Worm (Caenorhabditis elegans) whole organism, late embryonic: ENCODE results near the gene W08F4.7.
A peak's percentile ranks its signal among the peaks of the same experiment; 100 is the strongest.
"Not testable (repeated sequence)": the region's sequence is repeated elsewhere in the genome, so short reads cannot be mapped to it uniquely, and the experiment has no call there.

Experiments used
- C38D4.7 ChIP-seq: fragments of 200-800 bp; sonication (Bioruptor generic); optimal IDR thresholded peaks from 2 replicates; lab custom pipeline; 2018; ENCODE audit warnings: mild to moderate bottlenecking, missing genetic modification characterization, moderate library complexity, missing compliant biosample characterization
- Y22D7AL.16 ChIP-seq: sonication (generic microtip); optimal IDR thresholded peaks from 2 replicates; lab custom pipeline; 2016; ENCODE audit warnings: missing genetic modification characterization, missing compliant biosample characterization
- ceh-18 ChIP-seq: sonication (generic microtip); optimal IDR thresholded peaks from 2 replicates; lab custom pipeline; 2016; ENCODE audit warnings: missing genetic modification characterization, missing compliant biosample characterization
- ceh-31 ChIP-seq: sonication (generic microtip); optimal IDR thresholded peaks from 2 replicates; lab custom pipeline; 2016; ENCODE audit warnings: missing genetic modification characterization, missing compliant biosample characterization
- ceh-45 ChIP-seq: fragments of 200-800 bp; sonication (Bioruptor generic); IDR thresholded peaks from 2 replicates; pipeline ENCODE4 v1.3.6; 2022; ENCODE audit warnings: missing genetic modification reagents, missing genetic modification characterization, missing compliant biosample characterization
- ceh-6 ChIP-seq: fragments of 200-800 bp; sonication (Bioruptor generic); optimal IDR thresholded peaks from 2 replicates; lab custom pipeline; 2018; ENCODE audit warnings: mild to moderate bottlenecking, missing genetic modification characterization, missing compliant biosample characterization
- che-1 ChIP-seq: sonication (generic microtip); optimal IDR thresholded peaks from 2 replicates; lab custom pipeline; 2016; ENCODE audit warnings: mild to moderate bottlenecking, missing genetic modification characterization, missing compliant biosample characterization
- elt-4 ChIP-seq: sonication (generic microtip); optimal IDR thresholded peaks from 2 replicates; lab custom pipeline; 2016; ENCODE audit warnings: missing genetic modification characterization, missing compliant biosample characterization
- fkh-10 ChIP-seq: fragments of 150-350 bp; optimal IDR thresholded peaks from 2 replicates; lab custom pipeline; 2014; ENCODE audit warnings: missing biosample characterization, missing genetic modification reagents, missing genetic modification characterization
- hlh-13 ChIP-seq: fragments of 200-800 bp; sonication (Bioruptor generic); optimal IDR thresholded peaks from 2 replicates; lab custom pipeline; 2018; ENCODE audit warnings: mild to moderate bottlenecking, missing genetic modification characterization, missing compliant biosample characterization
- hlh-15 ChIP-seq: sonication (generic microtip); optimal IDR thresholded peaks from 2 replicates; lab custom pipeline; 2016; ENCODE audit warnings: missing genetic modification characterization, missing compliant biosample characterization
- hlh-6 ChIP-seq: sonication (generic microtip); optimal IDR thresholded peaks from 2 replicates; lab custom pipeline; 2016; ENCODE audit warnings: missing genotype, missing genetic modification characterization, missing compliant biosample characterization
- pag-3 ChIP-seq: sonication (generic microtip); optimal IDR thresholded peaks from 2 replicates; lab custom pipeline; 2016; ENCODE audit warnings: missing compliant biosample characterization, missing genetic modification characterization, borderline replicate concordance
- pax-1 ChIP-seq: fragments of 150-350 bp; optimal IDR thresholded peaks from 2 replicates; lab custom pipeline; 2014; ENCODE audit warnings: missing biosample characterization, missing genetic modification characterization
- pha-4 ChIP-seq: fragments of 150-350 bp; optimal IDR thresholded peaks from 2 replicates; lab custom pipeline; 2018; ENCODE audit warnings: missing biosample characterization, missing genetic modification reagents, missing genetic modification characterization
- pqm-1 ChIP-seq: sonication (generic microtip); optimal IDR thresholded peaks from 2 replicates; lab custom pipeline; 2016; ENCODE audit warnings: missing genetic modification characterization, missing compliant biosample characterization
- rnt-1 ChIP-seq: sonication (generic microtip); optimal IDR thresholded peaks from 2 replicates; lab custom pipeline; 2016; ENCODE audit warnings: missing genetic modification characterization, missing compliant biosample characterization
- sdc-2 ChIP-seq: sonication (generic microtip); optimal IDR thresholded peaks from 2 replicates; lab custom pipeline; 2016; ENCODE audit warnings: missing genotype, missing genetic modification characterization, missing compliant biosample characterization
- sox-4 ChIP-seq: sonication (generic microtip); optimal IDR thresholded peaks from 2 replicates; lab custom pipeline; 2017; ENCODE audit warnings: mild to moderate bottlenecking, missing genetic modification characterization, inconsistent platforms, missing compliant biosample characterization
- syd-9 ChIP-seq: sonication (generic microtip); optimal IDR thresholded peaks from 2 replicates; lab custom pipeline; 2016; ENCODE audit warnings: mild to moderate bottlenecking, missing genetic modification characterization, moderate library complexity, missing compliant biosample characterization
- tbx-2 ChIP-seq: sonication (generic microtip); optimal IDR thresholded peaks from 2 replicates; lab custom pipeline; 2016; ENCODE audit warnings: missing genetic modification characterization, missing compliant biosample characterization
- ttx-3 ChIP-seq: sonication (generic microtip); optimal IDR thresholded peaks from 2 replicates; lab custom pipeline; 2016; ENCODE audit warnings: missing genetic modification reagents, missing genetic modification characterization, missing compliant biosample characterization
- unc-3 ChIP-seq, 2 experiments: fragments of 200-800 bp in 1 of 2; sonication (Bioruptor generic) in 1 of 2; sonication (generic microtip) in 1 of 2; conservative IDR thresholded peaks in 1 of 2; optimal IDR thresholded peaks in 1 of 2; 2 replicates each; pipeline versions ENCODE4 v1.3.6 to Lab custom; 2016 to 2022; ENCODE audit warnings: missing compliant biosample characterization in 2 of 2, missing genetic modification characterization in 2 of 2, missing genetic modification reagents in 1 of 2

The W08F4.7 gene

ce11 chrII:542416-542815 is 35.1 kb downstream of the W08F4.7 start:
- TF ChIP-seq Y22D7AL.16 (tag; lab: Kevin White, UChicago), result no peak
- TF ChIP-seq pqm-1 (tag; lab: Kevin White, UChicago), result no peak
- TF ChIP-seq fkh-10 (GFP tag; lab: Kevin White, UChicago), result no peak
- TF ChIP-seq C38D4.7, result no peak
- no peak for TF ChIP-seq syd-9 (tag; lab: Kevin White, UChicago)
- TF ChIP-seq pax-1 (tag; lab: Kevin White, UChicago), result no peak
- TF ChIP-seq unc-3 (GFP tag; conservative IDR thresholded peaks at IDR 0.05; lab: Robert Waterston, UW), result no peak
- TF ChIP-seq unc-3 (tag; optimal IDR thresholded peaks at IDR 0.05; lab: Kevin White, UChicago), result no peak
- TF ChIP-seq ceh-31 (tag; lab: Kevin White, UChicago), result no peak
- no peak for TF ChIP-seq elt-4 (tag; lab: Kevin White, UChicago)
- no peak for TF ChIP-seq ceh-45 (GFP tag; lab: Robert Waterston, UW)
- TF ChIP-seq ceh-6, result no peak
- TF ChIP-seq tbx-2 (tag; lab: Kevin White, UChicago), result no peak
- no peak for TF ChIP-seq ceh-18 (tag; lab: Kevin White, UChicago)
- TF ChIP-seq pag-3 (tag; lab: Kevin White, UChicago), result no peak
- TF ChIP-seq ttx-3, result no peak
- no peak for TF ChIP-seq hlh-13 (GFP tag; lab: Kevin White, UChicago)
- TF ChIP-seq pha-4 (tag; lab: Kevin White, UChicago), result no peak
- no peak for TF ChIP-seq sdc-2 (tag; lab: Kevin White, UChicago)

ce11 chrII:536775-537174 is 40.8 kb downstream of the W08F4.7 start, which contains the start of gene T27A1.2:
Gene T27A1.2, minus strand, starts transcription at chrII:536875.
- TF ChIP-seq ceh-6, result no peak
- no peak for TF ChIP-seq C38D4.7
- TF ChIP-seq tbx-2 (tag; lab: Kevin White, UChicago), result no peak
- no peak for TF ChIP-seq hlh-15 (tag; lab: Kevin White, UChicago)
- TF ChIP-seq sox-4, result no peak
- TF ChIP-seq rnt-1 (tag; lab: Kevin White, UChicago), result no peak

- TF ChIP-seq che-1 (tag; lab: Kevin White, UChicago); ceh-6; pqm-1 (tag; lab: Kevin White, UChicago): not testable (repeated sequence)
Measured at ce11 chrII:535226-535625, 42.3 kb downstream of the W08F4.7 start, which contains the start of gene T27A1.3. Gene T27A1.3, plus strand, starts transcription at chrII:535526.

- peak; percentile 32 for TF ChIP-seq ceh-18 (tag; lab: Kevin White, UChicago)
- no peak for TF ChIP-seq hlh-6 (tag; lab: Kevin White, UChicago)
- TF ChIP-seq, all 69 proteins: peak for 1
Measured at ce11 chrII:526375-526774, 51.2 kb downstream of the W08F4.7 start, which contains the start of gene lgc-34. Gene lgc-34, plus strand, starts transcription at chrII:526574.
